Worm (Caenorhabditis elegans) whole organism, L1 larva: ENCODE data around the gene emc-5.

Experiments used
- C16A3.4 ChIP-seq: fragments of 150-350 bp; optimal IDR thresholded peaks from 2 replicates; lab custom pipeline; 2014; ENCODE audit warnings: missing biosample characterization, missing genetic modification characterization
- C34B4.2 ChIP-seq: sonication (generic microtip); optimal IDR thresholded peaks from 2 replicates; lab custom pipeline; 2017; ENCODE audit warnings: mild to moderate bottlenecking, missing genetic modification characterization, missing compliant biosample characterization
- aha-1 ChIP-seq: fragments of 150-350 bp; optimal IDR thresholded peaks from 2 replicates; lab custom pipeline; 2014; ENCODE audit warnings: missing biosample characterization, missing genetic modification characterization
- alr-1 ChIP-seq: fragments of 200-800 bp; sonication (Bioruptor generic); optimal IDR thresholded peaks from 2 replicates; lab custom pipeline; 2018; ENCODE audit warnings: borderline replicate concordance, mild to moderate bottlenecking, missing genetic modification characterization, missing compliant biosample characterization
- blmp-1 ChIP-seq: fragments of 150-350 bp; optimal IDR thresholded peaks from 2 replicates; lab custom pipeline; 2014; ENCODE audit warnings: missing biosample characterization, missing genetic modification characterization
- ces-1 ChIP-seq: fragments of 150-350 bp; optimal IDR thresholded peaks from 2 replicates; lab custom pipeline; 2014; ENCODE audit warnings: missing biosample characterization, missing genetic modification reagents, missing genetic modification characterization
- dpl-1 ChIP-seq, 3 experiments: fragments of 150-350 bp in 2 of 3; sonication (generic microtip) in 1 of 3; optimal IDR thresholded peaks; 2 replicates each; lab custom pipeline; 2014 to 2017; ENCODE audit warnings: missing biosample characterization in 3 of 3, missing genetic modification characterization in 3 of 3, missing genetic modification reagents in 3 of 3
- efl-1 ChIP-seq, 4 experiments: fragments of 150-350 bp; optimal IDR thresholded peaks in 3 of 4; peaks in 1 of 4; 1 replicate in 1 of 4; 2 replicates in 3 of 4; lab custom pipeline; 2014; ENCODE audit warnings: missing biosample characterization in 2 of 4, missing genetic modification characterization in 2 of 4, missing genetic modification reagents in 2 of 4
- elt-3 ChIP-seq, 6 experiments: fragments of 150-350 bp in 1 of 6; sonication (generic microtip); optimal IDR thresholded peaks; 2 replicates each; lab custom pipeline; 2017 to 2018; ENCODE audit warnings: missing biosample characterization in 6 of 6, missing genetic modification characterization in 6 of 6, inconsistent platforms in 1 of 6
- ets-5 ChIP-seq: fragments of 200-800 bp; sonication (Bioruptor generic); IDR thresholded peaks from 2 replicates; pipeline ENCODE4 v1.3.6; 2022; ENCODE audit warnings: missing genetic modification characterization, missing compliant biosample characterization
- fkh-4 ChIP-seq: sonication (generic microtip); optimal IDR thresholded peaks from 2 replicates; lab custom pipeline; 2016; ENCODE audit warnings: missing compliant biosample characterization, missing genetic modification characterization, borderline replicate concordance
- fkh-8 ChIP-seq: sonication (generic microtip); optimal IDR thresholded peaks from 2 replicates; lab custom pipeline; 2016; ENCODE audit warnings: mild to moderate bottlenecking, missing genetic modification characterization, missing compliant biosample characterization
- hlh-4 ChIP-seq: sonication (generic microtip); optimal IDR thresholded peaks from 2 replicates; lab custom pipeline; 2016; ENCODE audit warnings: mild to moderate bottlenecking, missing genetic modification characterization, missing compliant biosample characterization
- hpl-2 ChIP-seq: fragments of 150-350 bp; optimal IDR thresholded peaks from 2 replicates; lab custom pipeline; 2014; ENCODE audit warnings: missing biosample characterization, missing genetic modification reagents, missing genetic modification characterization
- isw-1 ChIP-seq: fragments of 200-800 bp; sonication (Bioruptor generic); IDR thresholded peaks from 2 replicates; pipeline ENCODE4 v1.3.6; 2022; ENCODE audit warnings: missing genetic modification characterization, missing compliant biosample characterization
- jun-1 ChIP-seq: fragments of 150-350 bp; optimal IDR thresholded peaks from 2 replicates; lab custom pipeline; 2014; ENCODE audit warnings: missing biosample characterization, missing genetic modification reagents, missing genetic modification characterization
- lin-13 ChIP-seq: fragments of 150-350 bp; optimal IDR thresholded peaks from 2 replicates; lab custom pipeline; 2014; ENCODE audit warnings: missing biosample characterization, missing genetic modification reagents, missing genetic modification characterization
- lin-14 ChIP-seq: fragments of 200-800 bp; sonication (Bioruptor generic); optimal IDR thresholded peaks from 2 replicates; lab custom pipeline; 2018; ENCODE audit warnings: mild to moderate bottlenecking, missing genetic modification characterization, moderate library complexity, missing compliant biosample characterization
- lin-35 ChIP-seq, 2 experiments: fragments of 150-350 bp; optimal IDR thresholded peaks; 2 replicates each; lab custom pipeline; 2014; ENCODE audit warnings: missing biosample characterization in 2 of 2, missing genetic modification characterization in 2 of 2, missing genetic modification reagents in 2 of 2
- lir-3 ChIP-seq: sonication (generic microtip); optimal IDR thresholded peaks from 2 replicates; lab custom pipeline; 2016; ENCODE audit warnings: mild to moderate bottlenecking, missing genetic modification characterization, moderate library complexity, missing compliant biosample characterization; ENCODE audit not compliant: poor library complexity
- lsy-2 ChIP-seq, 2 experiments: fragments of 150-350 bp; optimal IDR thresholded peaks; 2 replicates each; lab custom pipeline; 2014; ENCODE audit warnings: missing biosample characterization in 2 of 2, missing genetic modification characterization in 2 of 2
- mab-9 ChIP-seq: fragments of 200-800 bp; sonication (Bioruptor generic); IDR thresholded peaks from 2 replicates; pipeline ENCODE4 v1.3.6; 2022; ENCODE audit warnings: missing genetic modification reagents, missing genetic modification characterization, missing compliant biosample characterization
- mep-1 ChIP-seq: fragments of 150-350 bp; optimal IDR thresholded peaks from 2 replicates; lab custom pipeline; 2014; ENCODE audit warnings: missing biosample characterization, missing genetic modification characterization
- nhr-11 ChIP-seq: fragments of 150-350 bp; optimal IDR thresholded peaks from 2 replicates; lab custom pipeline; 2014; ENCODE audit warnings: missing biosample characterization, missing genetic modification characterization
- nhr-19 ChIP-seq: fragments of 200-800 bp; sonication (Bioruptor generic); conservative IDR thresholded peaks from 2 replicates; pipeline ENCODE4 v1.3.6; 2022; ENCODE audit warnings: missing genetic modification characterization, missing compliant biosample characterization
- nhr-20 ChIP-seq: sonication (generic microtip); optimal IDR thresholded peaks from 2 replicates; lab custom pipeline; 2016; ENCODE audit warnings: mild to moderate bottlenecking, missing genetic modification characterization, missing compliant biosample characterization
- nhr-237 ChIP-seq: fragments of 150-350 bp; optimal IDR thresholded peaks from 2 replicates; lab custom pipeline; 2014; ENCODE audit warnings: missing biosample characterization, missing genetic modification characterization
- nhr-28 ChIP-seq: fragments of 150-350 bp; optimal IDR thresholded peaks from 2 replicates; lab custom pipeline; 2014; ENCODE audit warnings: missing biosample characterization, missing genetic modification characterization
- nhr-47 ChIP-seq: sonication (generic microtip); optimal IDR thresholded peaks from 2 replicates; lab custom pipeline; 2016; ENCODE audit warnings: mild to moderate bottlenecking, missing genetic modification characterization, moderate library complexity, missing compliant biosample characterization
- nhr-71 ChIP-seq: sonication (generic microtip); optimal IDR thresholded peaks from 2 replicates; lab custom pipeline; 2016; ENCODE audit warnings: mild to moderate bottlenecking, missing genetic modification characterization, moderate library complexity, missing compliant biosample characterization
- nhr-77 ChIP-seq: fragments of 150-350 bp; optimal IDR thresholded peaks from 2 replicates; lab custom pipeline; 2014; ENCODE audit warnings: missing biosample characterization, missing genetic modification characterization
- nhr-85 ChIP-seq: sonication (generic microtip); peaks from one replicate; lab custom pipeline; 2016; ENCODE audit warnings: missing genetic modification characterization, inconsistent platforms, missing compliant biosample characterization
- nhr-90 ChIP-seq: sonication (generic microtip); optimal IDR thresholded peaks from 2 replicates; lab custom pipeline; 2016; ENCODE audit warnings: mild to moderate bottlenecking, missing genetic modification characterization, missing compliant biosample characterization; ENCODE audit not compliant: poor library complexity
- pqm-1 ChIP-seq: sonication (generic microtip); optimal IDR thresholded peaks from 3 replicates; lab custom pipeline; 2017; ENCODE audit warnings: missing biosample characterization, missing genetic modification characterization
- skn-1 ChIP-seq: fragments of 150-350 bp; optimal IDR thresholded peaks from 2 replicates; lab custom pipeline; 2014; ENCODE audit warnings: missing biosample characterization, missing genetic modification characterization
- snu-23 ChIP-seq: sonication (generic microtip); optimal IDR thresholded peaks from 2 replicates; lab custom pipeline; 2016; ENCODE audit warnings: missing genetic modification characterization, missing compliant biosample characterization
- sptf-1 ChIP-seq: fragments of 150-350 bp; optimal IDR thresholded peaks from 2 replicates; lab custom pipeline; 2014; ENCODE audit warnings: missing biosample characterization, missing genetic modification characterization
- swsn-7 ChIP-seq: sonication (generic microtip); optimal IDR thresholded peaks from 2 replicates; lab custom pipeline; 2016; ENCODE audit warnings: missing genetic modification characterization, missing compliant biosample characterization
- unc-130 ChIP-seq: fragments of 150-350 bp; optimal IDR thresholded peaks from 2 replicates; lab custom pipeline; 2017; ENCODE audit warnings: missing biosample characterization, missing genetic modification characterization, inconsistent platforms
- unc-62 ChIP-seq: fragments of 150-350 bp; optimal IDR thresholded peaks from 2 replicates; lab custom pipeline; 2014; ENCODE audit warnings: missing biosample characterization, missing genetic modification reagents, missing genetic modification characterization
- unc-86 ChIP-seq: sonication (generic microtip); optimal IDR thresholded peaks from 2 replicates; lab custom pipeline; 2016; ENCODE audit warnings: missing genetic modification characterization, missing compliant biosample characterization
- vab-15 ChIP-seq: sonication (generic microtip); optimal IDR thresholded peaks from 2 replicates; lab custom pipeline; 2017; ENCODE audit warnings: missing genotype, mild to moderate bottlenecking, missing genetic modification characterization, missing compliant biosample characterization
- xbp-1 ChIP-seq: sonication (generic microtip); optimal IDR thresholded peaks from 2 replicates; lab custom pipeline; 2016; ENCODE audit warnings: missing genetic modification characterization, missing compliant biosample characterization

Gene emc-5

DNA sequence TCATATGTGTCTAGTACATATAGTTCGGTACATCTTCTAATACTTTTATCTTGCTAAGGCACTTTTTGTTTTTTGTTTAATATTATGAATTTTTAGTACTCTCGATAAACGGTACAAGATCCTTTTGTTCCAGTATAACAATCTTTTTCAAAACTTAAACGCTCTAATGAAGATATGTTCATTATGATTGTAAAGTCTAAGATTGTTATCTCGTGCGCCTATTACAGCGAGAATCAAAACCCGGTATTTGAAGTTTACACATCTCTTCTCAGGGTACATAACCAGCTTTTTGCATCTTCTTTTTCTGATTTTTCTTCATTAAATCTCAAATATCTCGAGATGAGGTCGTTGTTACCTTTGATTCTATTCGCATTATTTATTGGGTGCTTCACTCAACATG, 8.6 kb upstream of the emc-5 start, which contains the start of gene B0334.13:
Gene B0334.13 (plus strand): TSS at position 301 of the 400 bp plus-strand sequence.
- TF ChIP-seq hlh-4 (no peak), jun-1 (tag; lab: Kevin White, UChicago) (no peak), sptf-1 (tag; lab: Kevin White, UChicago) (no peak), unc-130 (tag; lab: Kevin White, UChicago) (no peak), nhr-28 (tag; lab: Kevin White, UChicago) (no peak), ces-1 (GFP tag; lab: Kevin White, UChicago) (no peak), lir-3 (tag; lab: Kevin White, UChicago) (no peak), isw-1 (GFP tag; lab: Robert Waterston, UW) (no peak), lin-35 (GFP tag; optimal IDR thresholded peaks at IDR 0.05; lab: Kevin White, UChicago) (no peak)

DNA sequence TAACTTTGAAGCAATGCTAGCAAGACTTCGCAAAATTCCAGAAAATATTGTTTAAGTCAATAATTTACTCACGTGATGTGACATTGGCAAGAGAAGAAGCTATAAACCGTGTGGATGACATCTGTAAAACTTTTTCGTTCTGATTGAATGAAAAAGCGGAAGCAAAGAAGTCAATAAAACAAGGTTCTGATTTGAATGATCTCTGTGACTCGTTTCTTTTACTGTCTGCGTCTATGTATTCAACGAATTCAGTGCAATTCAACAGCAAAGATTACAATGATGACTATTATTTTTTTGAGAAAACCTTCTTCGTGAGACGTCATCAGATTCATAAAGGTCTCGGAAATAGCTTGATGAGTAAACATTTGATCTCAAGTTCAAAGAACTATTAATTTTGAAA, 3.7 kb upstream of the emc-5 start, which contains the start of gene hacl-1:
Gene hacl-1 (minus strand): TSS at position 121 of the 400 bp plus-strand sequence.
- peak in 1 of 3 experiments; percentile 9 for TF ChIP-seq dpl-1 (GFP tag; optimal IDR thresholded peaks at IDR 0.05; lab: Kevin White, UChicago)
- TF ChIP-seq nhr-71 (tag; lab: Kevin White, UChicago), result peak; percentile 74
- TF ChIP-seq alr-1, result no peak
- peak; percentile 49 for TF ChIP-seq nhr-19 (GFP tag; lab: Robert Waterston, UW)
- peak; percentile 87 for TF ChIP-seq nhr-85 (tag; lab: Kevin White, UChicago)
- TF ChIP-seq ets-5 (GFP tag; lab: Robert Waterston, UW), result no peak
- TF ChIP-seq efl-1 (optimal IDR thresholded peaks at IDR 0.05; lab: Kevin White, UChicago), result no peak
- peak in 1 of 2 experiments; percentile 91 for TF ChIP-seq efl-1 (GFP tag; optimal IDR thresholded peaks at IDR 0.05 in 1 of 2; lab: Kevin White, UChicago)
- no peak for TF ChIP-seq hlh-4
- TF ChIP-seq blmp-1, result peak; percentile 44
- TF ChIP-seq aha-1 (tag; lab: Kevin White, UChicago), result no peak
- no peak for TF ChIP-seq hpl-2 (GFP tag; lab: Kevin White, UChicago)
- TF ChIP-seq fkh-8 (tag; lab: Kevin White, UChicago), result peak; percentile 76
- peak; percentile 31 for TF ChIP-seq skn-1 (tag; lab: Kevin White, UChicago)
- TF ChIP-seq lin-35 (GFP tag; optimal IDR thresholded peaks at IDR 0.05; lab: Kevin White, UChicago), result peak in 1 of 2 experiments; percentile 36
- peak; percentile 35 for TF ChIP-seq lin-14
- TF ChIP-seq snu-23 (GFP tag; lab: Kevin White, UChicago), result peak; percentile 30
- peak; percentile 11 for TF ChIP-seq xbp-1 (tag; lab: Kevin White, UChicago)
- no peak for TF ChIP-seq vab-15 (tag; lab: Kevin White, UChicago)
- no peak for TF ChIP-seq nhr-237 (tag; lab: Kevin White, UChicago)
- peak in 1 of 6 experiments; percentile 21 for TF ChIP-seq elt-3 (tag; optimal IDR thresholded peaks at IDR 0.05; lab: Kevin White, UChicago)
- TF ChIP-seq pqm-1 (tag; lab: Kevin White, UChicago), result no peak
- TF ChIP-seq nhr-20 (tag; lab: Kevin White, UChicago), result peak; percentile 64
- no peak for TF ChIP-seq C34B4.2 (tag; lab: Kevin White, UChicago)
- no peak for TF ChIP-seq swsn-7
- TF ChIP-seq nhr-47 (tag; lab: Kevin White, UChicago), result peak; percentile 34
- TF ChIP-seq C16A3.4 (tag; lab: Kevin White, UChicago), result no peak
- no peak for TF ChIP-seq unc-62 (GFP tag; lab: Kevin White, UChicago)
- peak; percentile 29 to 40 for TF ChIP-seq lsy-2 (tag; optimal IDR thresholded peaks at IDR 0.05; lab: Kevin White, UChicago)
- no peak for TF ChIP-seq mab-9 (GFP tag; lab: Robert Waterston, UW)
- no peak for TF ChIP-seq lin-13 (GFP tag; lab: Kevin White, UChicago)
- TF ChIP-seq nhr-90, result peak; percentile 14
- TF ChIP-seq unc-86 (tag; lab: Kevin White, UChicago), result no peak
- TF ChIP-seq nhr-11 (tag; lab: Kevin White, UChicago), result no peak
- no peak for TF ChIP-seq fkh-4 (tag; lab: Kevin White, UChicago)
- no peak for TF ChIP-seq nhr-77 (tag; lab: Kevin White, UChicago)
- TF ChIP-seq mep-1 (tag; lab: Kevin White, UChicago), result peak; percentile 28
